Worm (Caenorhabditis elegans) whole organism, young adult: ENCODE data around the gene Y51H4A.1.
"Not testable (repeated sequence)": the region's sequence is repeated elsewhere in the genome, so short reads cannot be mapped to it uniquely, and the experiment has no call there.

Source experiments
- B0035.1 ChIP-seq: sonication (generic microtip); optimal IDR thresholded peaks from 2 replicates; lab custom pipeline; 2016; ENCODE audit warnings: missing genetic modification characterization, mild to moderate bottlenecking, missing compliant biosample characterization, missing genotype, missing genetic modification reagents
- B0261.1 ChIP-seq: sonication (generic microtip); optimal IDR thresholded peaks from 2 replicates; lab custom pipeline; 2016; ENCODE audit warnings: mild to moderate bottlenecking, missing genetic modification characterization, moderate library complexity, missing compliant biosample characterization
- F57A8.1 ChIP-seq: fragments of 200-800 bp; sonication (Bioruptor generic); optimal IDR thresholded peaks from 2 replicates; lab custom pipeline; 2018; ENCODE audit warnings: mild to moderate bottlenecking, missing genetic modification characterization, moderate library complexity, missing compliant biosample characterization
- attf-6 ChIP-seq: fragments of 200-800 bp; sonication (Bioruptor generic); IDR thresholded peaks from 2 replicates; pipeline ENCODE4 v1.3.6; 2022; ENCODE audit warnings: missing genetic modification reagents, missing genetic modification characterization, missing compliant biosample characterization
- ccch-3 ChIP-seq: fragments of 200-800 bp; sonication (Bioruptor generic); optimal IDR thresholded peaks from 2 replicates; lab custom pipeline; 2018; ENCODE audit warnings: mild to moderate bottlenecking, missing genetic modification characterization, missing compliant biosample characterization
- ztf-22 ChIP-seq: fragments of 200-800 bp; sonication (Bioruptor generic); optimal IDR thresholded peaks from 2 replicates; lab custom pipeline; 2018; ENCODE audit warnings: mild to moderate bottlenecking, missing genetic modification characterization, moderate library complexity, missing compliant biosample characterization

The Y51H4A.1 gene

DNA sequence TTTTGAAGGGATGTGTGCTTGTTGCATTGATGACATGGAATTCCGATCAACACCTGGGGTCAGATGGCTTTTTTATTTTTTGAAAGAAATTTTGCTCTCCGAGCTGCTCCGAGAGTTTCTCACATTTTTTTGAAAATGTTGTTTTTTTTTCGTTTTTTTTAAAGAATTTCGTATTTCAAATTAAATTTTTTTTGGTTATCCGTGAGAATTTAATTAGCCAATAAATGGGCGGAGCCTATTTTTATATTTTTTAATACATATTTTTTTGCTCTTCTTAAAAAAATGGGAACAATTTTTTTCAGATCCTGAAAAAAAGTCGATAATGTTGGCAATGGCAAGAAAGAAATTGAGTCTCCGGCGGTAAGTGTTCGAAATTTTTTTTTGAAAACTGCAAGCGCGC lies 45.2 kb downstream of the Y51H4A.1 start, which contains the start of gene dlc-3 (continued):
- TF ChIP-seq ccch-3, result no peak
- no peak for TF ChIP-seq ztf-22
- TF ChIP-seq B0261.1, result no peak
- no peak for TF ChIP-seq B0035.1

DNA sequence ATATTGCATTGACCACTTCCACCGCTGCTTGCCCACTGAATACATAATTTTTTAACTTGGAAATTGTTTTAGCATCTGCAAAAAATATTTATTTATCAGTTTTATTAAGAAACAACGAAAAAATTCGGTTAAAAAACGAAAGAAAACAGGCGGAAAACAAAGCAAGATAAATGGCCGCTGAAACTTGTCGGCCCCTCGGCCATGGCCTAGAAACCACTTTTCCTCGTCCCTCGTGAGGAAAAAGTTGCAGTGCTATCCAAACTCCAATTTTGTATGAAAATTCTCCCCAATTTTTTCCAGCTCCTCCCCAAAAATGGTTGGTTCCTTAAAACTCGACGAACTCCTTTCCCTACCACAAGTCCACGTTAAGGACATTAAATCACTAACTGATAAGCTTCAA lies 52.8 kb downstream of the Y51H4A.1 start, which contains the start of gene Y10G11A.1:
Gene Y10G11A.1, plus strand, starts transcription at position 301 of the 400 bp plus-strand sequence.
- not testable (repeated sequence) for TF ChIP-seq B0261.1; F57A8.1 (GFP tag; lab: Kevin White, UChicago); attf-6 (GFP tag; lab: Robert Waterston, UW)
- TF ChIP-seq, all 124 proteins: peak for 0; not testable (repeated sequence) for 124
